Fruit fly (Drosophila melanogaster) whole organism, pupa: ENCODE results near the gene Ids.
A peak's percentile ranks its signal among the peaks of the same experiment; 100 is the strongest.

Source experiments
- CG10348 ChIP-seq: fragments of 200-800 bp; sonication (Bioruptor generic); IDR thresholded peaks from 2 replicates; pipeline ENCODE4 v1.3.6; 2022; ENCODE audit warnings: missing biosample characterization, missing genetic modification characterization
- CG12605 ChIP-seq: fragments of 200-800 bp; sonication (Bioruptor generic); IDR thresholded peaks from 2 replicates; pipeline ENCODE4 v1.3.6; 2022; ENCODE audit warnings: missing biosample characterization, missing genetic modification characterization
- CG13204 ChIP-seq: fragments of 200-800 bp; sonication (Bioruptor generic); optimal IDR thresholded peaks from 2 replicates; lab custom pipeline; 2018; ENCODE audit warnings: missing biosample characterization, mild to moderate bottlenecking, missing genetic modification characterization, moderate library complexity
- CG14655 ChIP-seq: fragments of 200-800 bp; sonication (Bioruptor generic); optimal IDR thresholded peaks from 3 replicates; lab custom pipeline; 2017; ENCODE audit warnings: mild to moderate bottlenecking, missing biosample characterization, missing genetic modification reagents, missing genetic modification characterization
- CG15710 ChIP-seq: fragments of 200-800 bp; sonication (Bioruptor generic); optimal IDR thresholded peaks from 2 replicates; lab custom pipeline; 2018; ENCODE audit warnings: missing biosample characterization, mild to moderate bottlenecking, missing genetic modification characterization, moderate library complexity
- CG17806 ChIP-seq: fragments of 200-800 bp; sonication (Bioruptor generic); optimal IDR thresholded peaks from 2 replicates; lab custom pipeline; 2018; ENCODE audit warnings: missing biosample characterization, mild to moderate bottlenecking, missing genetic modification characterization, moderate library complexity
- CG32121 ChIP-seq: fragments of 200-800 bp; sonication (Bioruptor generic); IDR thresholded peaks from 2 replicates; pipeline ENCODE4 v1.3.6; 2022; ENCODE audit warnings: missing biosample characterization, missing genetic modification characterization
- CG34367 ChIP-seq: fragments of 200-800 bp; sonication (Bioruptor generic); optimal IDR thresholded peaks from 2 replicates; lab custom pipeline; 2018; ENCODE audit warnings: missing biosample characterization, mild to moderate bottlenecking, missing genetic modification characterization
- CG4496 ChIP-seq: fragments of 200-800 bp; sonication (Bioruptor generic); IDR thresholded peaks from 3 replicates; pipeline ENCODE4 v1.3.6; 2022; ENCODE audit warnings: missing biosample characterization, missing genetic modification characterization
- CG8159 ChIP-seq: fragments of 200-800 bp; sonication (Bioruptor generic); optimal IDR thresholded peaks from 3 replicates; lab custom pipeline; 2018; ENCODE audit warnings: missing biosample characterization, mild to moderate bottlenecking, missing genetic modification characterization, moderate library complexity
- CG8301 ChIP-seq: fragments of 200-800 bp; sonication (Bioruptor generic); optimal IDR thresholded peaks from 2 replicates; lab custom pipeline; 2018; ENCODE audit warnings: missing biosample characterization, mild to moderate bottlenecking, missing genetic modification characterization
- CG9948 ChIP-seq: fragments of 200-800 bp; sonication (Bioruptor generic); optimal IDR thresholded peaks from 2 replicates; lab custom pipeline; 2018; ENCODE audit warnings: missing biosample characterization, mild to moderate bottlenecking, missing genetic modification characterization, moderate library complexity
- D1 ChIP-seq: fragments of 200-800 bp; sonication (Bioruptor generic); optimal IDR thresholded peaks from 2 replicates; lab custom pipeline; 2018; ENCODE audit warnings: missing biosample characterization, mild to moderate bottlenecking, missing genetic modification characterization, moderate library complexity
- EcR ChIP-seq: fragments of 200-800 bp; sonication (Bioruptor generic); optimal IDR thresholded peaks from 3 replicates; lab custom pipeline; 2019; ENCODE audit warnings: missing biosample characterization, missing genetic modification characterization, mild to moderate bottlenecking, moderate library complexity, missing genetic modification reagents
- Ets98B ChIP-seq: fragments of 200-800 bp; sonication (Bioruptor generic); IDR thresholded peaks from 2 replicates; pipeline ENCODE4 v1.3.6; 2022; ENCODE audit warnings: missing biosample characterization, missing genetic modification characterization
- Pif1A ChIP-seq: fragments of 200-800 bp; sonication (Bioruptor generic); optimal IDR thresholded peaks from 3 replicates; lab custom pipeline; 2016; ENCODE audit warnings: missing biosample characterization, missing genetic modification characterization
- Pif1B ChIP-seq: fragments of 200-800 bp; sonication (Bioruptor generic); optimal IDR thresholded peaks from 3 replicates; lab custom pipeline; 2016; ENCODE audit warnings: missing biosample characterization, missing genetic modification characterization
- Snoo ChIP-seq: fragments of 200-800 bp; sonication (Bioruptor generic); optimal IDR thresholded peaks from 3 replicates; lab custom pipeline; 2017; ENCODE audit warnings: missing biosample characterization, mild to moderate bottlenecking, missing genetic modification characterization, inconsistent platforms
- fd96Ca ChIP-seq: fragments of 200-800 bp; sonication (Bioruptor generic); IDR thresholded peaks from 3 replicates; pipeline ENCODE4 v1.3.6; 2022; ENCODE audit warnings: missing biosample characterization, missing genetic modification characterization
- gl ChIP-seq: fragments of 200-800 bp; sonication (Bioruptor generic); optimal IDR thresholded peaks from 2 replicates; lab custom pipeline; 2018; ENCODE audit warnings: missing biosample characterization, mild to moderate bottlenecking, missing genetic modification characterization
- rn ChIP-seq: fragments of 200-800 bp; sonication (Bioruptor generic); IDR thresholded peaks from 2 replicates; pipeline ENCODE4 v1.3.6; 2022; ENCODE audit warnings: missing biosample characterization, missing genetic modification characterization

Ids gene

dm6 chr3L:3339695-3340226 is 38.3 kb upstream of the Ids start:
- TF ChIP-seq CG9948 (tag; lab: Kevin White, UChicago) = no peak
- TF ChIP-seq CG32121 (GFP tag; lab: Robert Waterston, UW) = no peak
- TF ChIP-seq rn (GFP tag; lab: Robert Waterston, UW) = no peak
- TF ChIP-seq Ets98B (GFP tag; lab: Robert Waterston, UW) = no peak
- no peak for TF ChIP-seq D1 (tag; lab: Kevin White, UChicago)
- TF ChIP-seq CG13204 (GFP tag; lab: Kevin White, UChicago) = no peak
- TF ChIP-seq CG17806 (tag; lab: Kevin White, UChicago) = no peak

dm6 chr3L:3342307-3342940 is 35.6 kb upstream of the Ids start:
- TF ChIP-seq rn (GFP tag; lab: Robert Waterston, UW) (no peak), CG15710 (tag; lab: Kevin White, UChicago) (peak; percentile 64), EcR (peak; percentile 22), Pif1B (GFP tag; lab: Kevin White, UChicago) (peak; percentile 51), Snoo (tag; lab: Kevin White, UChicago) (peak; percentile 76), gl (tag; lab: Kevin White, UChicago) (peak; percentile 6), CG10348 (GFP tag; lab: Robert Waterston, UW) (no peak), fd96Ca (GFP tag; lab: Robert Waterston, UW) (no peak), CG8159 (peak; percentile 67), CG12605 (GFP tag; lab: Robert Waterston, UW) (no peak), CG4496 (GFP tag; lab: Robert Waterston, UW) (no peak), CG9948 (tag; lab: Kevin White, UChicago) (peak; percentile 69), Pif1A (GFP tag; lab: Kevin White, UChicago) (peak; percentile 64), CG13204 (GFP tag; lab: Kevin White, UChicago) (peak; percentile 26), CG17806 (tag; lab: Kevin White, UChicago) (peak; percentile 61), CG32121 (GFP tag; lab: Robert Waterston, UW) (no peak), Ets98B (GFP tag; lab: Robert Waterston, UW) (no peak), CG8301 (peak; percentile 48), CG14655 (peak; percentile 64), D1 (tag; lab: Kevin White, UChicago) (no peak), CG34367 (tag; lab: Kevin White, UChicago) (peak; percentile 61)

DNA sequence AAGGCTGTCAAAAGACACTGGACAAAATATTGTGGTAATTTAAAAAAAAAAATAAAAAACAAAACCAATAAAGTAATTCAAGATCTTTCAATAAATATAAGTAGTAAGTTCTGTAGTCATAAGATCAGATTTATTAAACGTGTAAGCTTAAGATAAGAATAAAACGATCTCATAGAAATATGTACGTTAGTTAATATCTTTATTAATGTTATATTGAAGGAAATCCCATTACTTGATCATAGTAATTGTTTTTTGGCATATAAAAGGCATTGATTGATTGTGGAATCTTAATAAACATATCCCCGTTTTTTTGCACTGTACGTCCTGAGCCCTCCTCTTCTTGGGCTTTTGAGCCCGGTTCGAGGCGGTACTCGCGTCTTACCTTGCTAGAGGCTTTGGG is 34.8 kb upstream of the Ids start:
- TF ChIP-seq CG8159 = peak; percentile 55
- TF ChIP-seq CG17806 (tag; lab: Kevin White, UChicago) = peak; percentile 40
- peak; percentile 44 for TF ChIP-seq CG15710 (tag; lab: Kevin White, UChicago)
- peak; percentile 50 for TF ChIP-seq CG14655
- TF ChIP-seq CG10348 (GFP tag; lab: Robert Waterston, UW) = no peak
- TF ChIP-seq fd96Ca (GFP tag; lab: Robert Waterston, UW) = no peak
- TF ChIP-seq Pif1B (GFP tag; lab: Kevin White, UChicago) = peak; percentile 35
- TF ChIP-seq Snoo (tag; lab: Kevin White, UChicago) = peak; percentile 82
- TF ChIP-seq CG9948 (tag; lab: Kevin White, UChicago) = peak; percentile 44
- TF ChIP-seq CG34367 (tag; lab: Kevin White, UChicago) = no peak
- TF ChIP-seq CG8301 = peak; percentile 41
- TF ChIP-seq gl (tag; lab: Kevin White, UChicago) = no peak
- TF ChIP-seq EcR = no peak
- peak; percentile 13 for TF ChIP-seq Pif1A (GFP tag; lab: Kevin White, UChicago)
- TF ChIP-seq D1 (tag; lab: Kevin White, UChicago) = no peak
- no peak for TF ChIP-seq Ets98B (GFP tag; lab: Robert Waterston, UW)

- TF ChIP-seq rn (GFP tag; lab: Robert Waterston, UW) (no peak), CG9948 (tag; lab: Kevin White, UChicago) (no peak), CG8159 (no peak), CG14655 (no peak), fd96Ca (GFP tag; lab: Robert Waterston, UW) (no peak), CG13204 (GFP tag; lab: Kevin White, UChicago) (no peak), D1 (tag; lab: Kevin White, UChicago) (no peak), CG15710 (tag; lab: Kevin White, UChicago) (no peak), CG10348 (GFP tag; lab: Robert Waterston, UW) (no peak), Ets98B (GFP tag; lab: Robert Waterston, UW) (no peak)
- TF ChIP-seq, all 21 proteins: peak for 0
Observed at dm6 chr3L:3344528-3344927, 33.5 kb upstream of the Ids start.

- TF ChIP-seq CG14655 (no peak), CG15710 (tag; lab: Kevin White, UChicago) (no peak), CG32121 (GFP tag; lab: Robert Waterston, UW) (no peak)
Observed at dm6 chr3L:3346294-3346693, 31.8 kb upstream of the Ids start.
